Fruit fly (Drosophila melanogaster): ENCODE data around the gene CG33189.
A peak's percentile ranks its signal among the peaks of the same experiment; 100 is the strongest.

The CG33189 gene

dm6 chr3R:8742661-8743060 is 37.9 kb downstream of the CG33189 start:
- TF ChIP-seq Ets98B (GFP tag; IDR thresholded peaks at IDR 0.05) (no peak), CG12605 (GFP tag; IDR thresholded peaks at IDR 0.05) (no peak), Pif1B (GFP tag; optimal IDR thresholded peaks at IDR 0.05) (no peak), gl (tag; optimal IDR thresholded peaks at IDR 0.05) (no peak), CG8301 (tag; optimal IDR thresholded peaks at IDR 0.05) (no peak), CG10348 (GFP tag; IDR thresholded peaks at IDR 0.05) (no peak), CG4496 (GFP tag; IDR thresholded peaks at IDR 0.05) (no peak), EcR (GFP tag; optimal IDR thresholded peaks at IDR 0.05) (peak; percentile 65)

dm6 chr3R:8741941-8742340 is 38.6 kb downstream of the CG33189 start:
- no peak for TF ChIP-seq CG10348 (GFP tag; IDR thresholded peaks at IDR 0.05)

DNA sequence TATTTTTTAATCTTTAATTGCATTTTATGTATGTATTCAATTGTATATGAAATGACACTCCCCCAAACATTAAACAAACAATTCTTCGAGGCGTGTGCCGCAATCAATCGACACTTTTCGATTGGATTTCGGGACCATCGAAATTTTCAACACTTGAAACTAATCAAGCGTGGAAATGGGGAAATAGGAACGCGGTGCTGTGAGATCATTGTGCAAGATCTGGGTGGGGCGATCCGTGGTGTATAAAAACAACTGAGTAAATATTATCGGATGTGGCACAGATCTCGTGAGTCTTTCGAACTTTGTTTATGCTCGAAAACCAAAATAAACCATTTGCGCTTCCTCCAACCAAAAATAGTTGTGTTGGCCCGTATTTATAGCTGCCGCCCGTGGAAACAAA is 39.3 kb downstream of the CG33189 start:
- TF ChIP-seq gl (tag; optimal IDR thresholded peaks at IDR 0.05) (no peak), CG10348 (GFP tag; IDR thresholded peaks at IDR 0.05) (no peak), D1 (tag; optimal IDR thresholded peaks at IDR 0.05) (no peak), CG8159 (tag; optimal IDR thresholded peaks at IDR 0.05) (no peak), Snoo (tag; optimal IDR thresholded peaks at IDR 0.05) (no peak), CG9948 (tag; optimal IDR thresholded peaks at IDR 0.05) (no peak), rn (GFP tag; IDR thresholded peaks at IDR 0.05) (no peak), CG32121 (GFP tag; IDR thresholded peaks at IDR 0.05) (no peak), CG34367 (tag; optimal IDR thresholded peaks at IDR 0.05) (no peak), fd96Ca (GFP tag; IDR thresholded peaks at IDR 0.05) (no peak), CG17806 (tag; optimal IDR thresholded peaks at IDR 0.05) (no peak), EcR (GFP tag; optimal IDR thresholded peaks at IDR 0.05) (no peak), CG12605 (GFP tag; IDR thresholded peaks at IDR 0.05) (no peak)

- TF ChIP-seq fd96Ca (GFP tag; IDR thresholded peaks at IDR 0.05) (no peak), Snoo (tag; optimal IDR thresholded peaks at IDR 0.05) (no peak), gl (tag; optimal IDR thresholded peaks at IDR 0.05) (no peak), CG8159 (tag; optimal IDR thresholded peaks at IDR 0.05) (no peak), CG12605 (GFP tag; IDR thresholded peaks at IDR 0.05) (no peak), CG4496 (GFP tag; IDR thresholded peaks at IDR 0.05) (no peak), CG15710 (tag; optimal IDR thresholded peaks at IDR 0.05) (no peak), Ets98B (GFP tag; IDR thresholded peaks at IDR 0.05) (no peak), CG8301 (tag; optimal IDR thresholded peaks at IDR 0.05) (no peak), CG13204 (GFP tag; optimal IDR thresholded peaks at IDR 0.05) (no peak), Pif1B (GFP tag; optimal IDR thresholded peaks at IDR 0.05) (no peak), CG32121 (GFP tag; IDR thresholded peaks at IDR 0.05) (no peak), D1 (tag; optimal IDR thresholded peaks at IDR 0.05) (no peak), CG14655 (GFP tag; optimal IDR thresholded peaks at IDR 0.05) (no peak), Pif1A (GFP tag; optimal IDR thresholded peaks at IDR 0.05) (no peak)
These were observed 40.5 kb downstream of the CG33189 start for dm6 chr3R:8740118-8740517.

DNA sequence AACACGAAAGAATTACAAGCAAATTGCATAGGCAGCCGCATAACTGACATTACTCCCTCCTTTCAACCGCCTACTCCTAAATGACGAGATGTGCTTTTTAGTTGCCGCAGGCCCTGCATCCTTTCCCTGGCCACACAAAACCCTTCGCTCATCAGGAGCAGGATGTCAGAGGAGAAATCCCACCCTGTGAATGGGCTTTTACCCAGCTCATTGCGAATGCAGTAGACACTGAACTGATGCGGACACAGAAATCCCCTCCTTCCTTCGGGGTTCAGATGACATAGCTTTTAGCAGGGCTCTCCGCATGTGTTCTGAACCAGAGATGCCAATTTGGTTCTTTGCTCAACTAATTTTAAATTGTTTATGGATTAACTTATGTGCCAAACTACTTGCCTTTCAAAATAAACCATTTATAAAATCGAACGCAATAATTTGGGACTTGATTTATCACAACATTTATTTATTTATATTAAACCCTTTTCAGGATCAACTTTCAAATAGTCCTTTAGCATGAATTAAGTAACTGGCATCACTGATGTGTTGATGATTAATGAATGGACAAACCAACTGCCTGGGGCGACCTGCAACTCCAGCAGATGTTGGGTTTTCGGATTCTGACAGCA is 41.3 kb downstream of the CG33189 start:
- TF ChIP-seq CG8159 (tag; optimal IDR thresholded peaks at IDR 0.05) (peak; percentile 76), EcR (GFP tag; optimal IDR thresholded peaks at IDR 0.05) (no peak), CG17806 (tag; optimal IDR thresholded peaks at IDR 0.05) (peak; percentile 49), CG13204 (GFP tag; optimal IDR thresholded peaks at IDR 0.05) (no peak), Snoo (tag; optimal IDR thresholded peaks at IDR 0.05) (peak; percentile 31), rn (GFP tag; IDR thresholded peaks at IDR 0.05) (no peak), Ets98B (GFP tag; IDR thresholded peaks at IDR 0.05) (no peak), CG15710 (tag; optimal IDR thresholded peaks at IDR 0.05) (peak; percentile 34), CG34367 (tag; optimal IDR thresholded peaks at IDR 0.05) (no peak), CG12605 (GFP tag; IDR thresholded peaks at IDR 0.05) (no peak), CG9948 (tag; optimal IDR thresholded peaks at IDR 0.05) (peak; percentile 11)

DNA sequence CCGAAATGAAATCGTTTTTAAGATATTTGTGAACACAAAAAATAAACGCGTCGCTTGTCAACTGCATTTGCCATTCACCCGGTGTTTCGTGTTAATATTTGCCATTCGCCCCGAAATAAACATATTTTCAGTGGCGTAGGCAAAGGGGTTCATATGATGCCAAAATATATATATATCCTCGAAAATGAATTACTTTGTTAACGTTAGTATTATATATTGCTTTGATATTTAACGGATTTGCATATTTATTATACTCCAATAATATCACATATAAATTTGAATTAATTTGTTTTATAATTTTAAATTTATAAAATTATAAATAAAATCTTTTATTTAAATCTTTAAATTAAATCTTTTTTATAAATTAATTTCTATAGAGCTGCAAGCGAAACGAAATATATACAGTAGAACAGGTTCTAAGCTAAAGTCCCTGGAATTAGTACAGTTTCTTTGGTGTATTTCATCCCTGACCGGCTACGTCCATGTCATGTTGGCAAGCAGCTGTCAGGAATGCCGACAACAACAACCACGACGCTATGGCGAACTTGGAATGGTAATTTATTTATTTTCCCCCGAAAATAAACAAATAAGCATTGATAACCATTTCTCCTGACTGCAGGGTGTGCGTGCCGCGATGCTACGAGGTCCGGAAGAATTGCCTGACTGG is 48.9 kb downstream of the CG33189 start, which contains the start of the genes M1BP and CG8202:
Gene M1BP (minus strand): TSS at position 102 of the 667 bp plus-strand sequence.
Gene CG8202 (plus strand): TSS at position 495 of the 667 bp plus-strand sequence.
- TF ChIP-seq Pif1B (GFP tag; optimal IDR thresholded peaks at IDR 0.05) (no peak), CG13204 (GFP tag; optimal IDR thresholded peaks at IDR 0.05) (no peak), CG4496 (GFP tag; IDR thresholded peaks at IDR 0.05) (peak; percentile 68), CG10348 (GFP tag; IDR thresholded peaks at IDR 0.05) (no peak), Ets98B (GFP tag; IDR thresholded peaks at IDR 0.05) (peak; percentile 54; the same call in 1 of the 2 replicates), D1 (tag; optimal IDR thresholded peaks at IDR 0.05) (no peak), CG8159 (tag; optimal IDR thresholded peaks at IDR 0.05) (peak; percentile 98), CG32121 (GFP tag; IDR thresholded peaks at IDR 0.05) (peak; percentile 64), CG34367 (tag; optimal IDR thresholded peaks at IDR 0.05) (peak; percentile 72), CG15710 (tag; optimal IDR thresholded peaks at IDR 0.05) (peak; percentile 88), CG17806 (tag; optimal IDR thresholded peaks at IDR 0.05) (peak; percentile 73), CG12605 (GFP tag; IDR thresholded peaks at IDR 0.05) (0 out of 2 replicates have a peak, but pooled peaks have one; percentile 31), fd96Ca (GFP tag; IDR thresholded peaks at IDR 0.05) (peak; percentile 63; the same call in 2 of the 3 replicates), rn (GFP tag; IDR thresholded peaks at IDR 0.05) (no peak), Snoo (tag; optimal IDR thresholded peaks at IDR 0.05) (peak; percentile 88), gl (tag; optimal IDR thresholded peaks at IDR 0.05) (no peak), Pif1A (GFP tag; optimal IDR thresholded peaks at IDR 0.05) (no peak), CG9948 (tag; optimal IDR thresholded peaks at IDR 0.05) (peak; percentile 85), EcR (GFP tag; optimal IDR thresholded peaks at IDR 0.05) (no peak)

Measured in whole organism, pupa.